Worm (Caenorhabditis elegans) whole organism, midembryonic: Measurements from ENCODE around the gene F09E10.1.

Experiments
- T22C8.4 ChIP-seq: fragments of 200-800 bp; sonication (Bioruptor generic); IDR thresholded peaks from 2 replicates; pipeline ENCODE4 v1.3.6; 2022; ENCODE audit warnings: missing genetic modification characterization, missing compliant biosample characterization
- cog-1 ChIP-seq: sonication (generic microtip); optimal IDR thresholded peaks from 2 replicates; lab custom pipeline; 2016; ENCODE audit warnings: missing genetic modification characterization, missing compliant biosample characterization
- klf-2 ChIP-seq: fragments of 200-800 bp; sonication (Bioruptor generic); conservative IDR thresholded peaks from 2 replicates; pipeline ENCODE4 v1.3.6; 2022; ENCODE audit warnings: missing genetic modification reagents, missing genetic modification characterization, missing compliant biosample characterization
- med-1 ChIP-seq: sonication (generic microtip); optimal IDR thresholded peaks from 2 replicates; lab custom pipeline; 2017; ENCODE audit warnings: missing genetic modification characterization, mild to moderate bottlenecking, missing compliant biosample characterization, antibody characterized with exemption, missing genetic modification reagents; ENCODE audit not compliant: insufficient read depth

- TF ChIP-seq klf-2 (GFP tag; lab: Robert Waterston, UW) (no peak), T22C8.4 (GFP tag; lab: Robert Waterston, UW) (no peak), med-1 (GFP tag; lab: Kevin White, UChicago) (no peak), cog-1 (no peak)
These were observed 46.5 kb downstream of the F09E10.1 start for ce11 chrX:1549095-1549494.
